Fruit fly (Drosophila melanogaster): ENCODE data around the gene park.

park gene

dm6 chr3L:21196563-21196962, at the start of gene park, which contains the start of gene Targ3:
TSS of gene park (minus strand) at chr3L:21196853.
TSS of gene Targ3 (plus strand) at chr3L:21196831.
- TF ChIP-seq CG5204 (GFP tag; optimal IDR thresholded peaks at IDR 0.05) (peak; percentile 59), Hr96 (GFP tag; optimal IDR thresholded peaks at IDR 0.05) (peak; percentile 31), ovo (GFP tag; optimal IDR thresholded peaks at IDR 0.05) (peak; percentile 53), CG33017 (tag; optimal IDR thresholded peaks at IDR 0.05) (peak; percentile 9), Crg-1 (GFP tag; optimal IDR thresholded peaks at IDR 0.05) (peak; percentile 82), kay (GFP tag; ENCODE audit: borderline replicate concordance) (no peak), cnc (optimal IDR thresholded peaks at IDR 0.05) (no peak), CG1620 (GFP tag; optimal IDR thresholded peaks at IDR 0.05) (peak; percentile 85), CG12768 (GFP tag; optimal IDR thresholded peaks at IDR 0.05) (peak; percentile 9), CG7101 (tag; optimal IDR thresholded peaks at IDR 0.05) (peak; percentile 47), pad (GFP tag; optimal IDR thresholded peaks at IDR 0.05) (peak; percentile 1), Clk (GFP tag; optimal IDR thresholded peaks at IDR 0.05) (no peak), cic (GFP tag; optimal IDR thresholded peaks at IDR 0.05) (peak; percentile 2), bab1 (GFP tag; optimal IDR thresholded peaks at IDR 0.05) (peak; percentile 50), Mnt (GFP tag; optimal IDR thresholded peaks at IDR 0.05) (peak; percentile 37), CG7045 (GFP tag; optimal IDR thresholded peaks at IDR 0.05) (peak; percentile 14), CG14711 (tag; optimal IDR thresholded peaks at IDR 0.05) (peak; percentile 23), toe (GFP tag; optimal IDR thresholded peaks at IDR 0.05) (peak; percentile 56), tj (GFP tag; optimal IDR thresholded peaks at IDR 0.05) (peak; percentile 30), CG11617 (GFP tag; optimal IDR thresholded peaks at IDR 0.05) (peak; percentile 49)

DNA sequence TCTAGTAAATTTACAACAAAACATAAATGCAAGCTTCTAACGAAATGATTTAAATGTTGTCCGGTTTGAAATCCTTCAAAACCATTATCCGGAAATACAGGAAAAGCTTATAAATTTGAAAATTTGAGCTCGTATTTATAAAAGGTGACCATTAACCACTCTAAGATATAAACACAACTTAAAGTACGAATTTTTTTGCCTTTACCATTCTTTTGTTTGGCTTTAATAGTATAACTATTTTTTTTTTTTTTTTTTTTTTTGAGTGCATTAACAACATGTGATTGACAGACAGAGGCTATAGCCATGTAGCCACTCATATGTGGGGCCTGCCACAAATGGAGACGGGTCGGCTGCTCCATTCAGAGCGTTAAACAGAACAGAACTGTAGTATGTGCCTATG, 46.8 kb upstream of the park start:
- TF ChIP-seq Clk (GFP tag; optimal IDR thresholded peaks at IDR 0.05) (no peak), kay (GFP tag; ENCODE audit: borderline replicate concordance) (no peak), CG14711 (tag; optimal IDR thresholded peaks at IDR 0.05) (no peak), pad (GFP tag; optimal IDR thresholded peaks at IDR 0.05) (no peak), CG7045 (GFP tag; optimal IDR thresholded peaks at IDR 0.05) (no peak), tj (GFP tag; optimal IDR thresholded peaks at IDR 0.05) (no peak), CG5204 (GFP tag; optimal IDR thresholded peaks at IDR 0.05) (no peak), CG12768 (GFP tag; optimal IDR thresholded peaks at IDR 0.05) (no peak), ovo (GFP tag; optimal IDR thresholded peaks at IDR 0.05) (no peak), cnc (optimal IDR thresholded peaks at IDR 0.05) (no peak), CG33017 (tag; optimal IDR thresholded peaks at IDR 0.05) (no peak), Crg-1 (GFP tag; optimal IDR thresholded peaks at IDR 0.05) (no peak), cic (GFP tag; optimal IDR thresholded peaks at IDR 0.05) (no peak), Mnt (GFP tag; optimal IDR thresholded peaks at IDR 0.05) (no peak), CG11617 (GFP tag; optimal IDR thresholded peaks at IDR 0.05) (no peak)

dm6 chr3L:21242958-21243357, 46.3 kb upstream of the park start:
- TF ChIP-seq CG33017 (tag; optimal IDR thresholded peaks at IDR 0.05): no peak
- no peak for TF ChIP-seq Clk (GFP tag; optimal IDR thresholded peaks at IDR 0.05)
- no peak for TF ChIP-seq tj (GFP tag; optimal IDR thresholded peaks at IDR 0.05)
- no peak for TF ChIP-seq CG7045 (GFP tag; optimal IDR thresholded peaks at IDR 0.05)
- TF ChIP-seq CG11617 (GFP tag; optimal IDR thresholded peaks at IDR 0.05): no peak
- TF ChIP-seq CG14711 (tag; optimal IDR thresholded peaks at IDR 0.05): no peak
- no peak for TF ChIP-seq bab1 (GFP tag; optimal IDR thresholded peaks at IDR 0.05)
- no peak for TF ChIP-seq cnc (optimal IDR thresholded peaks at IDR 0.05)
- TF ChIP-seq CG1620 (GFP tag; optimal IDR thresholded peaks at IDR 0.05): no peak
- TF ChIP-seq cic (GFP tag; optimal IDR thresholded peaks at IDR 0.05): no peak
- no peak for TF ChIP-seq toe (GFP tag; optimal IDR thresholded peaks at IDR 0.05)
- no peak for TF ChIP-seq Crg-1 (GFP tag; optimal IDR thresholded peaks at IDR 0.05)
- no peak for TF ChIP-seq CG7101 (tag; optimal IDR thresholded peaks at IDR 0.05)
- TF ChIP-seq CG5204 (GFP tag; optimal IDR thresholded peaks at IDR 0.05): no peak
- TF ChIP-seq kay (GFP tag; ENCODE audit: borderline replicate concordance): no peak
- TF ChIP-seq Hr96 (GFP tag; optimal IDR thresholded peaks at IDR 0.05): no peak
- TF ChIP-seq ovo (GFP tag; optimal IDR thresholded peaks at IDR 0.05): no peak

- TF ChIP-seq kay (GFP tag; ENCODE audit: borderline replicate concordance) (peak; percentile 40), cnc (optimal IDR thresholded peaks at IDR 0.05) (no peak)
Observed at dm6 chr3L:21241447-21241983, 44.9 kb upstream of the park start.

- TF ChIP-seq CG5204 (GFP tag; optimal IDR thresholded peaks at IDR 0.05): no peak
- no peak for TF ChIP-seq Mnt (GFP tag; optimal IDR thresholded peaks at IDR 0.05)
- no peak for TF ChIP-seq kay (GFP tag; ENCODE audit: borderline replicate concordance)
- TF ChIP-seq CG33017 (tag; optimal IDR thresholded peaks at IDR 0.05): no peak
- TF ChIP-seq CG14711 (tag; optimal IDR thresholded peaks at IDR 0.05): no peak
- TF ChIP-seq CG7101 (tag; optimal IDR thresholded peaks at IDR 0.05): no peak
- no peak for TF ChIP-seq toe (GFP tag; optimal IDR thresholded peaks at IDR 0.05)
Observed at dm6 chr3L:21239999-21240509, 43.4 kb upstream of the park start.

DNA sequence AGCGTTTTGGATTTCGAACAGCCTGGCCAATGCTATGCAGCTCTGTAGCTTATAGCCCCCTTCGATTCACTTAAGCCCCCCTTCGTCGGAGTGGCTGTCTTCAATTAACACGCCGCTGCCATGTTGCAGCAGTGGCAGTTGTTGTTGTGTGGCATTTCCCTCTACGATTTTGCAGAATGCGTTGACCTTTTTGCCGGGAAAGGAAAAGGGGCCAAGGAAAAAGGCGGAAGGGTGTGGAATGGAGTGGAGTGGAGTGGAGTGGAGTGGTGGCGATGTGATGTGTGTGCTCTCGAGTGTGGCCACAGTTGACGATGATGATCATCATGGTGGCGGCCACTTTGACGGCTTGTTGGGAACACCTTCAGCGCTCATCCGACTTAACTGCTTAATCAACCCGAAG, 41.7 kb upstream of the park start:
- no peak for TF ChIP-seq pad (GFP tag; optimal IDR thresholded peaks at IDR 0.05)
- TF ChIP-seq ovo (GFP tag; optimal IDR thresholded peaks at IDR 0.05): no peak
- TF ChIP-seq Hr96 (GFP tag; optimal IDR thresholded peaks at IDR 0.05): no peak
- no peak for TF ChIP-seq CG33017 (tag; optimal IDR thresholded peaks at IDR 0.05)
- no peak for TF ChIP-seq CG7045 (GFP tag; optimal IDR thresholded peaks at IDR 0.05)
- no peak for TF ChIP-seq CG1620 (GFP tag; optimal IDR thresholded peaks at IDR 0.05)
- TF ChIP-seq CG14711 (tag; optimal IDR thresholded peaks at IDR 0.05): no peak
- no peak for TF ChIP-seq Mnt (GFP tag; optimal IDR thresholded peaks at IDR 0.05)
- TF ChIP-seq cnc (optimal IDR thresholded peaks at IDR 0.05): no peak
- no peak for TF ChIP-seq Clk (GFP tag; optimal IDR thresholded peaks at IDR 0.05)
- no peak for TF ChIP-seq cic (GFP tag; optimal IDR thresholded peaks at IDR 0.05)
- no peak for TF ChIP-seq kay (GFP tag; ENCODE audit: borderline replicate concordance)
- no peak for TF ChIP-seq CG12768 (GFP tag; optimal IDR thresholded peaks at IDR 0.05)

Data from whole organism, adult.